Fruit fly (Drosophila melanogaster) whole organism, embryonic: ENCODE data around the gene Esyt2.

Source experiments
- Bgb ChIP-seq: fragments of 200-800 bp; sonication (Bioruptor generic); IDR thresholded peaks from 2 replicates; pipeline ENCODE4 v1.3.6; 2022; ENCODE audit warnings: missing biosample characterization, missing genetic modification characterization; ENCODE audit not compliant: partially characterized antibody
- CG10267 ChIP-seq: fragments of 200-800 bp; sonication (Bioruptor generic); optimal IDR thresholded peaks from 2 replicates; lab custom pipeline; 2018; ENCODE audit warnings: missing biosample characterization, mild to moderate bottlenecking, missing genetic modification characterization, moderate library complexity
- CG11093 ChIP-seq: fragments of 200-800 bp; sonication (Bioruptor generic); IDR thresholded peaks from 3 replicates; pipeline ENCODE4 v1.3.6; 2022; ENCODE audit warnings: missing biosample characterization, missing genetic modification characterization
- CG11560 ChIP-seq: fragments of 200-800 bp; sonication (Bioruptor generic); IDR thresholded peaks from 3 replicates; pipeline ENCODE4 v1.3.6; 2022; ENCODE audit warnings: missing biosample characterization, missing genetic modification characterization
- CG13424 ChIP-seq: fragments of 200-800 bp; sonication (Bioruptor generic); optimal IDR thresholded peaks from 2 replicates; lab custom pipeline; 2019; ENCODE audit warnings: missing biosample characterization, mild to moderate bottlenecking, missing genetic modification characterization, moderate library complexity
- CG14965 ChIP-seq: fragments of 200-800 bp; sonication (Bioruptor generic); optimal IDR thresholded peaks from 2 replicates; lab custom pipeline; 2016; ENCODE audit warnings: missing biosample characterization, missing genetic modification characterization, borderline replicate concordance
- CG15479 ChIP-seq: fragments of 200-800 bp; sonication (Bioruptor generic); optimal IDR thresholded peaks from 3 replicates; lab custom pipeline; 2019; ENCODE audit warnings: missing biosample characterization, mild to moderate bottlenecking, missing genetic modification characterization, moderate library complexity
- CG1792 ChIP-seq: fragments of 200-800 bp; sonication (Bioruptor generic); optimal IDR thresholded peaks from 2 replicates; lab custom pipeline; 2016; ENCODE audit warnings: missing biosample characterization, missing genetic modification characterization
- CG2202 ChIP-seq: fragments of 200-800 bp; sonication (Bioruptor generic); optimal IDR thresholded peaks from 2 replicates; lab custom pipeline; 2018; ENCODE audit warnings: missing biosample characterization, mild to moderate bottlenecking, missing genetic modification characterization
- CG30403 ChIP-seq: fragments of 200-800 bp; sonication (Bioruptor generic); optimal IDR thresholded peaks from 3 replicates; lab custom pipeline; 2016; ENCODE audit warnings: missing biosample characterization, missing genetic modification characterization
- CG3163 ChIP-seq: fragments of 200-800 bp; sonication (Bioruptor generic); optimal IDR thresholded peaks from 3 replicates; lab custom pipeline; 2016; ENCODE audit warnings: missing biosample characterization, missing genetic modification characterization
- CG3726 ChIP-seq: fragments of 200-800 bp; sonication (Bioruptor generic); IDR thresholded peaks from 3 replicates; pipeline ENCODE4, ENCODE4 v1.3.6; 2022; ENCODE audit warnings: missing biosample characterization, missing genetic modification characterization
- CG4820 ChIP-seq: fragments of 200-800 bp; sonication (Bioruptor generic); optimal IDR thresholded peaks from 3 replicates; lab custom pipeline; 2016; ENCODE audit warnings: missing biosample characterization, missing genetic modification characterization
- CG6765 ChIP-seq: fragments of 200-800 bp; sonication (Bioruptor generic); optimal IDR thresholded peaks from 3 replicates; lab custom pipeline; 2017; ENCODE audit warnings: missing biosample characterization, mild to moderate bottlenecking, missing genetic modification characterization
- CG6791 ChIP-seq: fragments of 200-800 bp; sonication (Bioruptor generic); IDR thresholded peaks from 3 replicates; pipeline ENCODE4 v1.3.6; 2022; ENCODE audit warnings: missing biosample characterization, missing genetic modification characterization; ENCODE audit not compliant: partially characterized antibody
- CG7357 ChIP-seq: fragments of 200-800 bp; sonication (Bioruptor generic); IDR thresholded peaks from 3 replicates; pipeline ENCODE4 v1.3.6; 2022; ENCODE audit warnings: missing biosample characterization, missing genetic modification characterization
- CG8290 ChIP-seq, 3 experiments: fragments of 200-800 bp; sonication (Bioruptor generic); optimal IDR thresholded peaks; 2 replicates each; lab custom pipeline; 2016 to 2019; ENCODE audit warnings: missing biosample characterization in 3 of 3, missing genetic modification characterization in 3 of 3, mild to moderate bottlenecking in 2 of 3, moderate library complexity in 1 of 3
- CG8944 ChIP-seq: fragments of 200-800 bp; sonication (Bioruptor generic); optimal IDR thresholded peaks from 3 replicates; lab custom pipeline; 2016; ENCODE audit warnings: missing biosample characterization, missing genetic modification characterization
- CG9817 ChIP-seq: fragments of 200-800 bp; sonication (Bioruptor generic); optimal IDR thresholded peaks from 2 replicates; lab custom pipeline; 2018; ENCODE audit warnings: missing biosample characterization, mild to moderate bottlenecking, missing genetic modification characterization, moderate library complexity
- CG9876 ChIP-seq: fragments of 200-800 bp; sonication (Bioruptor generic); optimal IDR thresholded peaks from 2 replicates; lab custom pipeline; 2016; ENCODE audit warnings: missing biosample characterization, missing genetic modification characterization
- Deaf1 ChIP-seq: fragments of 200-800 bp; optimal IDR thresholded peaks from 3 replicates; lab custom pipeline; 2019; ENCODE audit warnings: missing biosample characterization, mild to moderate bottlenecking, missing genetic modification characterization, moderate library complexity
- Dp ChIP-seq: fragments of 200-800 bp; sonication (Bioruptor generic); optimal IDR thresholded peaks from 2 replicates; lab custom pipeline; 2018; ENCODE audit warnings: missing biosample characterization, mild to moderate bottlenecking, missing genetic modification characterization, moderate library complexity
- E2f1 ChIP-seq: fragments of 200-800 bp; sonication (Bioruptor generic); IDR thresholded peaks from 2 replicates; pipeline ENCODE4 v1.3.6; 2022; ENCODE audit warnings: missing biosample characterization, missing genetic modification characterization
- Ets65A ChIP-seq: fragments of 200-800 bp; sonication (Bioruptor generic); peaks from one replicate; lab custom pipeline; 2016; ENCODE audit warnings: missing biosample characterization, missing genetic modification characterization
- H15 ChIP-seq: fragments of 200-800 bp; sonication (Bioruptor generic); IDR thresholded peaks from 3 replicates; pipeline ENCODE4 v1.3.6; 2022; ENCODE audit warnings: missing biosample characterization, missing genetic modification characterization
- H2.0 ChIP-seq: fragments of 200-800 bp; sonication (Bioruptor generic); IDR thresholded peaks from 2 replicates; pipeline ENCODE4 v1.3.6; 2022; ENCODE audit warnings: missing biosample characterization, missing genetic modification characterization
- Hr3 ChIP-seq: fragments of 200-800 bp; sonication (Bioruptor generic); optimal IDR thresholded peaks from 3 replicates; lab custom pipeline; 2016; ENCODE audit warnings: missing biosample characterization, missing genetic modification characterization
- Hsf ChIP-seq: fragments of 200-800 bp; sonication (Bioruptor generic); optimal IDR thresholded peaks from 3 replicates; lab custom pipeline; 2016; ENCODE audit warnings: missing biosample characterization, missing genetic modification characterization
- Six4 ChIP-seq: fragments of 200-800 bp; sonication (Bioruptor generic); optimal IDR thresholded peaks from 2 replicates; lab custom pipeline; 2016; ENCODE audit warnings: missing biosample characterization, missing genetic modification characterization
- Sry-β ChIP-seq: fragments of 200-800 bp; sonication (Bioruptor generic); optimal IDR thresholded peaks from 2 replicates; lab custom pipeline; 2018; ENCODE audit warnings: missing biosample characterization, mild to moderate bottlenecking, missing genetic modification characterization, moderate library complexity
- TFAM ChIP-seq: fragments of 200-800 bp; sonication (Bioruptor generic); optimal IDR thresholded peaks from 2 replicates; lab custom pipeline; 2017; ENCODE audit warnings: missing biosample characterization, missing genetic modification characterization, inconsistent platforms
- Taf1 ChIP-seq: fragments of 200-800 bp; sonication (Bioruptor generic); IDR thresholded peaks from 2 replicates; pipeline ENCODE4 v1.3.6; 2022; ENCODE audit warnings: missing biosample characterization, missing genetic modification characterization
- Tbp ChIP-seq: fragments of >200 bp; optimal IDR thresholded peaks from 2 replicates; lab custom pipeline; 2018; ENCODE audit warnings: missing biosample characterization, missing genetic modification characterization
- az2 ChIP-seq: fragments of 200-800 bp; sonication (Bioruptor generic); optimal IDR thresholded peaks from 3 replicates; lab custom pipeline; 2016; ENCODE audit warnings: missing biosample characterization, missing genetic modification characterization
- bab2 ChIP-seq: fragments of 200-800 bp; sonication (Bioruptor generic); optimal IDR thresholded peaks from 2 replicates; lab custom pipeline; 2016; ENCODE audit warnings: missing biosample characterization, missing genetic modification characterization
- chinmo ChIP-seq: fragments of 200-800 bp; sonication (Bioruptor generic); IDR thresholded peaks from 4 replicates; pipeline ENCODE4 v1.3.6; 2022; ENCODE audit warnings: missing biosample characterization, missing genetic modification characterization; ENCODE audit not compliant: partially characterized antibody
- dmrt99B ChIP-seq: fragments of 200-800 bp; sonication (Bioruptor generic); optimal IDR thresholded peaks from 2 replicates; lab custom pipeline; 2018; ENCODE audit warnings: missing biosample characterization, mild to moderate bottlenecking, missing genetic modification characterization, moderate library complexity
- en ChIP-seq: fragments of 200-800 bp; sonication (Bioruptor generic); optimal IDR thresholded peaks from 2 replicates; lab custom pipeline; 2016; ENCODE audit warnings: missing biosample characterization, missing genetic modification characterization
- fd96Cb ChIP-seq: fragments of 200-800 bp; sonication (Bioruptor generic); optimal IDR thresholded peaks from 2 replicates; lab custom pipeline; 2018; ENCODE audit warnings: missing biosample characterization, mild to moderate bottlenecking, missing genetic modification characterization, moderate library complexity
- kah ChIP-seq: fragments of 200-800 bp; sonication (Bioruptor generic); optimal IDR thresholded peaks from 2 replicates; lab custom pipeline; 2018; ENCODE audit warnings: missing biosample characterization, mild to moderate bottlenecking, missing genetic modification characterization
- p53 ChIP-seq: fragments of 200-800 bp; sonication (Bioruptor generic); optimal IDR thresholded peaks from 2 replicates; lab custom pipeline; 2016; ENCODE audit warnings: missing biosample characterization, missing genetic modification characterization
- pan ChIP-seq, 4 experiments: fragments of >200 bp in 3 of 4; fragments of 200-800 bp in 1 of 4; sonication (Bioruptor generic) in 1 of 4; optimal IDR thresholded peaks in 3 of 4; IDR thresholded peaks in 1 of 4; 2 replicates each; pipeline versions ENCODE4 v1.3.6 to Lab custom; 2017 to 2022; ENCODE audit warnings: missing biosample characterization in 2 of 4, missing genetic modification characterization in 2 of 4, mixed read lengths in 1 of 4
- phol ChIP-seq: fragments of 200-800 bp; sonication (Bioruptor generic); optimal IDR thresholded peaks from 3 replicates; lab custom pipeline; 2018; ENCODE audit warnings: missing biosample characterization, mild to moderate bottlenecking, missing genetic modification characterization, moderate library complexity
- ro ChIP-seq: fragments of 200-800 bp; sonication (Bioruptor generic); IDR thresholded peaks from 2 replicates; pipeline ENCODE4 v1.3.6; 2022; ENCODE audit warnings: missing biosample characterization, missing genetic modification characterization
- sim ChIP-seq: fragments of 200-800 bp; sonication (Bioruptor generic); IDR thresholded peaks from 2 replicates; pipeline ENCODE4 v1.3.6; 2022; ENCODE audit warnings: missing biosample characterization, missing genetic modification characterization
- sob ChIP-seq: fragments of 200-800 bp; sonication (Bioruptor generic); IDR thresholded peaks from 2 replicates; pipeline ENCODE4 v1.3.6; 2022; ENCODE audit warnings: missing biosample characterization, missing genetic modification characterization
- toy ChIP-seq: fragments of 200-800 bp; sonication (Bioruptor generic); IDR thresholded peaks from 2 replicates; pipeline ENCODE4 v1.3.6; 2022; ENCODE audit warnings: missing biosample characterization, missing genetic modification characterization
- unpg ChIP-seq: fragments of 200-800 bp; sonication (Bioruptor generic); optimal IDR thresholded peaks from 3 replicates; lab custom pipeline; 2018; ENCODE audit warnings: missing biosample characterization, mild to moderate bottlenecking, missing genetic modification characterization, moderate library complexity
- vvl ChIP-seq: fragments of 200-800 bp; sonication (Bioruptor generic); IDR thresholded peaks from 2 replicates; pipeline ENCODE4 v1.3.6; 2022; ENCODE audit warnings: missing biosample characterization, missing genetic modification characterization
- zfh1 ChIP-seq: fragments of 200-800 bp; sonication (Bioruptor generic); IDR thresholded peaks from 3 replicates; pipeline ENCODE4 v1.3.6; 2022; ENCODE audit warnings: missing biosample characterization, missing genetic modification characterization

Esyt2 gene

dm6 chr3R:24571386-24572124 is 27.0 kb downstream of the Esyt2 start (continued):
- TF ChIP-seq unpg (GFP tag; lab: Kevin White, UChicago): no peak
- TF ChIP-seq CG9817 (tag; lab: Kevin White, UChicago): no peak
- no peak for TF ChIP-seq Sry-β (GFP tag; lab: Kevin White, UChicago)
- no peak for TF ChIP-seq CG11093 (GFP tag; lab: Robert Waterston, UW)
- no peak for TF ChIP-seq CG8944 (GFP tag; lab: Kevin White, UChicago)
- TF ChIP-seq vvl: peak; percentile 70; the same call in 1 of the 2 replicates
- TF ChIP-seq dmrt99B (tag; lab: Kevin White, UChicago): no peak
- no peak for TF ChIP-seq fd96Cb
- no peak for TF ChIP-seq CG14965 (GFP tag; lab: Kevin White, UChicago)
- TF ChIP-seq sim (GFP tag; lab: Robert Waterston, UW): no peak
- no peak for TF ChIP-seq Bgb (GFP tag; lab: Robert Waterston, UW)
- no peak for TF ChIP-seq CG10267 (tag; lab: Kevin White, UChicago)
- TF ChIP-seq toy: no peak
- no peak for TF ChIP-seq CG3163
- no peak for TF ChIP-seq H2.0 (GFP tag; lab: Robert Waterston, UW)
- TF ChIP-seq en (GFP tag; lab: Kevin White, UChicago): no peak
- no peak for TF ChIP-seq phol
- no peak for TF ChIP-seq CG6765 (GFP tag; lab: Kevin White, UChicago)
- no peak for TF ChIP-seq CG3726 (GFP tag; lab: Robert Waterston, UW)
- no peak for TF ChIP-seq CG6791
- peak; percentile 14 for TF ChIP-seq Deaf1 (tag; lab: Kevin White, UChicago)
- no peak for TF ChIP-seq pan (optimal IDR thresholded peaks at IDR 0.05; lab: Kevin White, UChicago)
- peak in 1 of 2 experiments; percentile 35 for TF ChIP-seq pan (GFP tag; optimal IDR thresholded peaks at IDR 0.05 in 1 of 2, IDR thresholded peaks at IDR 0.05 in 1 of 2)
- no peak for TF ChIP-seq bab2 (GFP tag; lab: Kevin White, UChicago)
- no peak for TF ChIP-seq Six4 (GFP tag; lab: Kevin White, UChicago)
- TF ChIP-seq CG9876 (GFP tag; lab: Kevin White, UChicago): no peak
- TF ChIP-seq zfh1 (GFP tag; lab: Robert Waterston, UW): no peak
- TF ChIP-seq p53: no peak
- TF ChIP-seq CG30403: no peak
- no peak for TF ChIP-seq CG15479 (GFP tag; lab: Kevin White, UChicago)
- TF ChIP-seq Dp (GFP tag; lab: Kevin White, UChicago): no peak
- no peak for TF ChIP-seq CG1792
- TF ChIP-seq TFAM: no peak
- TF ChIP-seq CG8290 (GFP tag; optimal IDR thresholded peaks at IDR 0.05; lab: Kevin White, UChicago): no peak
- TF ChIP-seq CG8290 (tag; optimal IDR thresholded peaks at IDR 0.05; lab: Kevin White, UChicago): peak in 1 of 2 experiments; percentile 47
- no peak for TF ChIP-seq CG7357 (GFP tag; lab: Robert Waterston, UW)
- TF ChIP-seq kah (GFP tag; lab: Kevin White, UChicago): no peak
- no peak for TF ChIP-seq Hsf (GFP tag; lab: Kevin White, UChicago)
- TF ChIP-seq az2 (GFP tag; lab: Kevin White, UChicago): no peak
- TF ChIP-seq CG2202 (tag; lab: Kevin White, UChicago): no peak
- TF ChIP-seq Tbp: no peak
- 0 out of 2 replicates have a peak, but pooled peaks have one; percentile 16 for TF ChIP-seq sob (GFP tag; lab: Robert Waterston, UW)
- TF ChIP-seq chinmo (GFP tag; lab: Robert Waterston, UW): 0 out of 4 replicates have a peak, but pooled peaks have one; percentile 32
- no peak for TF ChIP-seq H15
- no peak for TF ChIP-seq ro (GFP tag; lab: Robert Waterston, UW)
- no peak for TF ChIP-seq CG11560
- no peak for TF ChIP-seq Taf1 (GFP tag; lab: Robert Waterston, UW)
- TF ChIP-seq Ets65A (GFP tag; lab: Kevin White, UChicago): no peak
- no peak for TF ChIP-seq Hr3 (GFP tag; lab: Kevin White, UChicago)
- no peak for TF ChIP-seq CG13424 (tag; lab: Kevin White, UChicago)
- TF ChIP-seq CG4820: no peak
- TF ChIP-seq E2f1 (GFP tag; lab: Robert Waterston, UW): no peak
